Worm (Caenorhabditis elegans): ENCODE data around the gene F09C12.8.

DNA sequence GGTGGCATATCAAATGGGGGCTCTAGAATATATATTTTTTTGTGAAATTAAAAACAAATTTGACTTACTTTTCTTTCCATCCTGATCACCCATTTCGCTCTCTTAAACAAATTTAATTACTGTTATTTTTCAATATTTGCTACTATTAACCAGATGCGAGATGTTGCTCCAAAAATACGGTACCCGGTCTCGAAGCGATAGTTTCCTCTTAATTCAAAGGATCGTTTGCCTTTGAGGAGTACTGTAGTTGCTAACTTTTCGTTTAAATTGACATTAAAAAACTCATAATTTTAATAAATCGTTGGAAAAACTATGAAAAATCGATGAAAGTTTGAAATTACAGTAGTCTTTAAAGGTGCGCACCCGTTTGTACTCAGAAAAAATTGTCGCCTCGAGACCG lies 28.8 kb upstream of the F09C12.8 start, which contains the start of gene C04G6.4:
- no peak for TF ChIP-seq ceh-82 (tag; optimal IDR thresholded peaks at IDR 0.05)
- TF ChIP-seq ama-1 (optimal IDR thresholded peaks at IDR 0.05), result no peak
- no peak for TF ChIP-seq aly-2 (tag; optimal IDR thresholded peaks at IDR 0.05)
- no peak for TF ChIP-seq nhr-25 (tag; optimal IDR thresholded peaks at IDR 0.05)
- TF ChIP-seq jun-1 (tag; optimal IDR thresholded peaks at IDR 0.05), result no peak
- TF ChIP-seq unc-62 (GFP tag; optimal IDR thresholded peaks at IDR 0.05), result no peak
- TF ChIP-seq snpc-4 (tag; optimal IDR thresholded peaks at IDR 0.05), result no peak
- no peak for TF ChIP-seq skn-1 (tag; optimal IDR thresholded peaks at IDR 0.05)
- TF ChIP-seq ztf-4 (tag; optimal IDR thresholded peaks at IDR 0.05), result no peak
- no peak for TF ChIP-seq lsy-12 (tag; optimal IDR thresholded peaks at IDR 0.05)
- no peak for TF ChIP-seq fkh-2 (tag; optimal IDR thresholded peaks at IDR 0.05)
- TF ChIP-seq pqm-1 (tag; optimal IDR thresholded peaks at IDR 0.05), result no peak

All from whole organism, L3 larva.